Worm (Caenorhabditis elegans) whole organism, L4 larva: ENCODE results near the gene Y43F8C.3.

Experiments
- T26A8.4 ChIP-seq: fragments of 200-800 bp; sonication (Bioruptor generic); IDR thresholded peaks from 2 replicates; pipeline ENCODE4 v1.3.6; 2022; ENCODE audit warnings: missing genetic modification characterization, missing compliant biosample characterization
- aha-1 ChIP-seq: fragments of 150-350 bp; peaks from one replicate; lab custom pipeline; 2014; ENCODE audit warnings: missing biosample characterization, missing genetic modification characterization
- aly-2 ChIP-seq: sonication (generic microtip); optimal IDR thresholded peaks from 2 replicates; lab custom pipeline; 2018; ENCODE audit warnings: missing biosample characterization, missing genetic modification characterization
- ama-1 ChIP-seq: fragments of 150-350 bp; optimal IDR thresholded peaks from 2 replicates; lab custom pipeline; 2014; ENCODE audit warnings: inconsistent platforms, mixed read lengths
- attf-4 ChIP-seq: sonication (generic microtip); optimal IDR thresholded peaks from 3 replicates; lab custom pipeline; 2017; ENCODE audit warnings: missing biosample characterization, missing genetic modification characterization
- ceh-82 ChIP-seq: sonication (generic microtip); optimal IDR thresholded peaks from 2 replicates; lab custom pipeline; 2017; ENCODE audit warnings: missing biosample characterization, missing genetic modification characterization
- ces-1 ChIP-seq: fragments of 150-350 bp; sonication (generic microtip); optimal IDR thresholded peaks from 4 replicates; lab custom pipeline; 2014; ENCODE audit warnings: missing biosample characterization, missing genetic modification reagents, missing genetic modification characterization
- cey-2 ChIP-seq: sonication (generic microtip); optimal IDR thresholded peaks from 3 replicates; lab custom pipeline; 2017; ENCODE audit warnings: missing genetic modification characterization, mild to moderate bottlenecking, missing compliant biosample characterization, antibody characterized with exemption, borderline replicate concordance; ENCODE audit not compliant: insufficient read depth
- ctbp-1 ChIP-seq: fragments of 200-800 bp; sonication (Bioruptor generic); IDR thresholded peaks from 2 replicates; pipeline ENCODE4 v1.3.6; 2022; ENCODE audit warnings: missing genetic modification reagents, missing genetic modification characterization, missing compliant biosample characterization
- dmd-6 ChIP-seq: fragments of 200-800 bp; sonication (Bioruptor generic); IDR thresholded peaks from 2 replicates; pipeline ENCODE4 v1.3.6; 2022; ENCODE audit warnings: missing genetic modification reagents, missing genetic modification characterization, missing compliant biosample characterization
- dmd-8 ChIP-seq: fragments of 200-800 bp; sonication (Bioruptor generic); IDR thresholded peaks from 2 replicates; pipeline ENCODE4 v1.3.6; 2022; ENCODE audit warnings: missing genetic modification characterization, missing compliant biosample characterization
- dpl-1 ChIP-seq: fragments of 150-350 bp; optimal IDR thresholded peaks from 2 replicates; lab custom pipeline; 2014; ENCODE audit warnings: missing biosample characterization, missing genetic modification reagents, missing genetic modification characterization
- dve-1 ChIP-seq: sonication (generic microtip); optimal IDR thresholded peaks from 2 replicates; lab custom pipeline; 2017; ENCODE audit warnings: antibody characterized with exemption, mild to moderate bottlenecking, missing genetic modification characterization, missing compliant biosample characterization; ENCODE audit not compliant: insufficient read depth
- egl-43 ChIP-seq: fragments of 200-800 bp; sonication (Bioruptor generic); IDR thresholded peaks from 2 replicates; pipeline ENCODE4 v1.3.6; 2022; ENCODE audit warnings: missing genetic modification reagents, missing genetic modification characterization, missing compliant biosample characterization
- fos-1 ChIP-seq: fragments of 150-350 bp; optimal IDR thresholded peaks from 2 replicates; lab custom pipeline; 2014; ENCODE audit warnings: missing biosample characterization, missing genetic modification characterization
- hif-1 ChIP-seq, 2 experiments: sonication (generic microtip); optimal IDR thresholded peaks; 2 replicates each; lab custom pipeline; 2016 to 2017; ENCODE audit warnings: missing compliant biosample characterization in 2 of 2, missing genetic modification characterization in 2 of 2, missing genetic modification reagents in 2 of 2, missing genotype in 2 of 2, mild to moderate bottlenecking in 1 of 2
- hlh-11 ChIP-seq: fragments of 200-800 bp; sonication (Bioruptor generic); optimal IDR thresholded peaks from 2 replicates; lab custom pipeline; 2018; ENCODE audit warnings: mild to moderate bottlenecking, missing genetic modification characterization, missing compliant biosample characterization
- hlh-30 ChIP-seq: sonication (generic microtip); optimal IDR thresholded peaks from 2 replicates; lab custom pipeline; 2017; ENCODE audit warnings: antibody characterized with exemption, mild to moderate bottlenecking, missing genetic modification characterization, missing compliant biosample characterization; ENCODE audit not compliant: insufficient read depth
- lin-1 ChIP-seq: fragments of 200-800 bp; sonication (Bioruptor generic); IDR thresholded peaks from 2 replicates; pipeline ENCODE4 v1.3.6; 2022; ENCODE audit warnings: missing genetic modification reagents, missing genetic modification characterization, missing compliant biosample characterization
- lin-13 ChIP-seq: fragments of 150-350 bp; optimal IDR thresholded peaks from 2 replicates; lab custom pipeline; 2014; ENCODE audit warnings: missing biosample characterization, missing genetic modification reagents, missing genetic modification characterization
- lin-15B ChIP-seq: fragments of 150-350 bp; sonication (generic microtip); optimal IDR thresholded peaks from 3 replicates; lab custom pipeline; 2014; ENCODE audit warnings: missing biosample characterization, missing genetic modification characterization
- nhr-25 ChIP-seq: sonication (generic microtip); optimal IDR thresholded peaks from 2 replicates; lab custom pipeline; 2017; ENCODE audit warnings: missing genetic modification characterization, mild to moderate bottlenecking, missing compliant biosample characterization, antibody characterized with exemption, moderate library complexity, borderline replicate concordance; ENCODE audit not compliant: insufficient read depth
- nhr-28 ChIP-seq: fragments of 150-350 bp; optimal IDR thresholded peaks from 2 replicates; lab custom pipeline; 2014; ENCODE audit warnings: missing biosample characterization, missing genetic modification characterization
- nhr-41 ChIP-seq: fragments of 200-800 bp; sonication (Bioruptor generic); IDR thresholded peaks from 2 replicates; pipeline ENCODE4 v1.3.6; 2022; ENCODE audit warnings: missing genetic modification reagents, missing genetic modification characterization, missing compliant biosample characterization
- nhr-48 ChIP-seq: sonication (generic microtip); optimal IDR thresholded peaks from 2 replicates; lab custom pipeline; 2016; ENCODE audit warnings: mild to moderate bottlenecking, missing genetic modification characterization, missing compliant biosample characterization
- nhr-6 ChIP-seq: fragments of 150-350 bp; optimal IDR thresholded peaks from 2 replicates; lab custom pipeline; 2014; ENCODE audit warnings: missing biosample characterization, missing genetic modification characterization
- nhr-77 ChIP-seq: fragments of 150-350 bp; optimal IDR thresholded peaks from 2 replicates; lab custom pipeline; 2014; ENCODE audit warnings: missing biosample characterization, missing genetic modification characterization
- pha-4 ChIP-seq, 2 experiments: fragments of 150-350 bp in 1 of 2; fragments of 200-800 bp in 1 of 2; sonication (Bioruptor generic) in 1 of 2; IDR thresholded peaks in 1 of 2; optimal IDR thresholded peaks in 1 of 2; 2 replicates each; pipeline versions ENCODE4 v1.3.6 to Lab custom; 2014 to 2022; ENCODE audit warnings: missing genetic modification characterization in 2 of 2, missing genetic modification reagents in 2 of 2, missing biosample characterization in 1 of 2, missing compliant biosample characterization in 1 of 2
- php-3 ChIP-seq: fragments of 200-800 bp; sonication (Bioruptor generic); IDR thresholded peaks from 2 replicates; pipeline ENCODE4 v1.3.6; 2022; ENCODE audit warnings: missing genetic modification reagents, missing genetic modification characterization, missing compliant biosample characterization
- saeg-2 ChIP-seq: fragments of 200-800 bp; sonication (Bioruptor generic); IDR thresholded peaks from 2 replicates; pipeline ENCODE4 v1.3.6; 2022; ENCODE audit warnings: missing genetic modification reagents, missing genetic modification characterization, missing compliant biosample characterization
- sdz-12 ChIP-seq: fragments of 200-800 bp; sonication (Bioruptor generic); optimal IDR thresholded peaks from 2 replicates; lab custom pipeline; 2018; ENCODE audit warnings: mild to moderate bottlenecking, missing genetic modification characterization, missing compliant biosample characterization
- set-16 ChIP-seq: fragments of 200-800 bp; sonication (Bioruptor generic); IDR thresholded peaks from 2 replicates; pipeline ENCODE4 v1.3.6; 2022; ENCODE audit warnings: missing genetic modification reagents, missing genetic modification characterization, missing compliant biosample characterization
- snpc-1.2 ChIP-seq: fragments of 200-800 bp; sonication (Bioruptor generic); IDR thresholded peaks from 2 replicates; pipeline ENCODE4 v1.3.6; 2022; ENCODE audit warnings: missing genetic modification reagents, missing genetic modification characterization, missing compliant biosample characterization
- spr-1 ChIP-seq: sonication (generic microtip); optimal IDR thresholded peaks from 2 replicates; lab custom pipeline; 2016; ENCODE audit warnings: mild to moderate bottlenecking, missing genetic modification characterization, missing compliant biosample characterization
- spr-3 ChIP-seq: fragments of 200-800 bp; sonication (Bioruptor generic); optimal IDR thresholded peaks from 2 replicates; lab custom pipeline; 2018; ENCODE audit warnings: mild to moderate bottlenecking, missing genetic modification characterization, missing compliant biosample characterization
- zfp-3 ChIP-seq: fragments of 200-800 bp; sonication (Bioruptor generic); conservative IDR thresholded peaks from 2 replicates; pipeline ENCODE4 v1.3.6; 2022; ENCODE audit warnings: missing genetic modification reagents, missing genetic modification characterization, missing compliant biosample characterization

Y43F8C.3 gene

DNA sequence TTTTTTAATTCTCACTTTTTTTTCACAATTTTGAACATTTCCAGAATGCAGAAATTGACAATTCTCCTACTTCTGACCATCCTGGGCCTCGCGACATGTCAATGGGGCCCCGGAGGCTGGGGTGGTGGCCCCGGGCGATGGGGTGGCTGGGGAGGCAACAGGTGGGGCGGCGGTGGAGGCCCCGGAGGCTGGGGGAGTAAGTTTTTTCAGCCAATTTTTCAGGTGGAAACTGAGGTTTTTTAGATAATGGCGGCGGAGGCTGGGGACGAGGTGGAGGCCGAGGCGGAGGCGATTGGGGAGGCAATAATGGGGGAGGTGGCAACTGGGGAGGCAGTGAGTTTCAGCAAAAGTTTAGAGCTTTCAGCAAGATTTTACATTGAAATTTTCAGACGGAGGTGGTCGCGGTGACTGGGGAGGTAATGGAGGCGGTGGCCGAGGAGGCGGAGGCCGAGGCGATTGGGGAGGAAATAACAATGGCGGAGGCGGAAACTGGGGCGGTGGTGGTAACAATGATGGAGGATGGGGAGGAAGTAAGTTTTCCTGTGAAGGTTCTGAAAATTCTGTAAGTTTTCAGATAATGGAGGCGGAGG lies 12.2 kb downstream of the Y43F8C.3 start:
- TF ChIP-seq php-3 (GFP tag; lab: Robert Waterston, UW) (0 out of 2 replicates have a peak, but pooled peaks have one; percentile 6), T26A8.4 (GFP tag; lab: Robert Waterston, UW) (peak; percentile 55; the same call in 1 of the 2 replicates), set-16 (GFP tag; lab: Robert Waterston, UW) (peak; percentile 98), hlh-11 (peak; percentile 10), dpl-1 (GFP tag; lab: Kevin White, UChicago) (no peak), hif-1 (tag; optimal IDR thresholded peaks at IDR 0.05; lab: Kevin White, UChicago) (peak in 1 of 2 experiments; percentile 15), saeg-2 (GFP tag; lab: Robert Waterston, UW) (no peak), ceh-82 (tag; lab: Kevin White, UChicago) (no peak), aha-1 (tag; lab: Kevin White, UChicago) (peak; percentile 84), dmd-8 (GFP tag; lab: Robert Waterston, UW) (0 out of 2 replicates have a peak, but pooled peaks have one; percentile 19)

ce11 chrV:19609194-19609593 lies 13.2 kb downstream of the Y43F8C.3 start, which contains the start of gene grsp-1:
Gene grsp-1 (plus strand): TSS chrV:19609494.
- TF ChIP-seq sdz-12 (GFP tag; lab: Kevin White, UChicago), result no peak
- TF ChIP-seq dve-1 (tag; lab: Kevin White, UChicago), result no peak
- no peak for TF ChIP-seq cey-2 (tag; lab: Kevin White, UChicago)
- no peak for TF ChIP-seq fos-1
- no peak for TF ChIP-seq egl-43 (GFP tag; lab: Robert Waterston, UW)
- TF ChIP-seq lin-1 (GFP tag; lab: Robert Waterston, UW), result no peak
- TF ChIP-seq dmd-6, result no peak
- no peak for TF ChIP-seq pha-4 (GFP tag; IDR thresholded peaks at IDR 0.05; lab: Robert Waterston, UW)
- TF ChIP-seq pha-4 (tag; optimal IDR thresholded peaks at IDR 0.05; lab: Kevin White, UChicago), result no peak
- TF ChIP-seq attf-4 (tag; lab: Kevin White, UChicago), result no peak
- no peak for TF ChIP-seq ctbp-1 (GFP tag; lab: Robert Waterston, UW)
- TF ChIP-seq spr-1 (tag; lab: Kevin White, UChicago), result no peak
- TF ChIP-seq saeg-2 (GFP tag; lab: Robert Waterston, UW), result no peak
- no peak for TF ChIP-seq hlh-30 (tag; lab: Kevin White, UChicago)
- no peak for TF ChIP-seq nhr-25

ce11 chrV:19608665-19609064 lies 13.8 kb downstream of the Y43F8C.3 start:
- TF ChIP-seq aly-2, result no peak
- peak; percentile 37 for TF ChIP-seq nhr-48 (tag; lab: Kevin White, UChicago)
- no peak for TF ChIP-seq nhr-41
- peak; percentile 21 for TF ChIP-seq hlh-11
- peak; percentile 68 for TF ChIP-seq nhr-28 (tag; lab: Kevin White, UChicago)
- TF ChIP-seq T26A8.4 (GFP tag; lab: Robert Waterston, UW), result 0 out of 2 replicates have a peak, but pooled peaks have one; percentile 23
- TF ChIP-seq ama-1 (lab: Kevin White, UChicago), result peak; percentile 5

DNA sequence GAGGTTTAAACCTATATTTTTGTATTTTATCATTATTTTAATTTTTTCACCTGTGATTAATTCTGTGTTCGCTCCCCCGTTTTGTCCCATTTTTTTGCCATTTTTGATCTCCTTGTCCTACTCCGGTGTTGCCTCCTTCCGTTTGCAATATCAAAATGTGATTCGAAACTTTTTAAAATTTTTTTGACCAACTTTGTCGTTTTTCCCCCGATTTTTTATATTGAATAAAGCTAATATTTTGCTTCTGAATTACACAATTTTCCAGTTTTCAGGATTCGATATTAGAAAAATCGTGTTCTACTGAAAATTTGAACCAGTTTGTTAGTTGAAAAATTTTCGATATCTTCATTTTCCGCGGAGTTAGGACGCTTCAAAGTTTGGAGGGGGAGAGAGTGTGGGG lies 16.5 kb downstream of the Y43F8C.3 start, which contains the start of gene nlp-25:
TSS of gene nlp-25 (plus strand) at position 301 of the 400 bp plus-strand sequence.
- TF ChIP-seq nhr-6 (tag; lab: Kevin White, UChicago), result no peak
- no peak for TF ChIP-seq spr-3 (GFP tag; lab: Kevin White, UChicago)
- TF ChIP-seq ces-1 (GFP tag; lab: Kevin White, UChicago), result no peak
- TF ChIP-seq nhr-77, result no peak
- no peak for TF ChIP-seq snpc-1.2
- TF ChIP-seq lin-13 (GFP tag; lab: Kevin White, UChicago), result no peak
- TF ChIP-seq lin-15B (tag; lab: Kevin White, UChicago), result no peak
- TF ChIP-seq dve-1 (tag; lab: Kevin White, UChicago), result no peak
- no peak for TF ChIP-seq attf-4 (tag; lab: Kevin White, UChicago)
- no peak for TF ChIP-seq zfp-3 (GFP tag; lab: Robert Waterston, UW)
